Worm (Caenorhabditis elegans) whole organism, mixed stage, embryonic: Measurements from ENCODE around the gene C01G12.13.

Source experiments
- blmp-1 ChIP-seq: fragments of 150-350 bp; optimal IDR thresholded peaks from 2 replicates; lab custom pipeline; 2014; ENCODE audit warnings: missing biosample characterization, missing genetic modification characterization
- elt-1 ChIP-seq: sonication (generic microtip); optimal IDR thresholded peaks from 2 replicates; lab custom pipeline; 2017; ENCODE audit warnings: missing genetic modification characterization, mild to moderate bottlenecking, missing compliant biosample characterization, antibody characterized with exemption, moderate library complexity, borderline replicate concordance; ENCODE audit not compliant: insufficient read depth
- lsy-2 ChIP-seq: fragments of 150-350 bp; optimal IDR thresholded peaks from 2 replicates; lab custom pipeline; 2014; ENCODE audit warnings: missing biosample characterization, missing genetic modification characterization
- nhr-237 ChIP-seq: fragments of 150-350 bp; optimal IDR thresholded peaks from 2 replicates; lab custom pipeline; 2014; ENCODE audit warnings: missing biosample characterization, missing genetic modification characterization
- nhr-28 ChIP-seq: fragments of 150-350 bp; optimal IDR thresholded peaks from 2 replicates; lab custom pipeline; 2014; ENCODE audit warnings: missing biosample characterization, missing genetic modification characterization
- nhr-76 ChIP-seq: sonication (generic microtip); optimal IDR thresholded peaks from 2 replicates; lab custom pipeline; 2017; ENCODE audit warnings: missing biosample characterization, missing genetic modification characterization
- pha-4 ChIP-seq: fragments of 150-350 bp; optimal IDR thresholded peaks from 2 replicates; lab custom pipeline; 2018; ENCODE audit warnings: missing biosample characterization, missing genetic modification reagents, missing genetic modification characterization
- sem-2 ChIP-seq: fragments of 200-800 bp; sonication (Bioruptor generic); optimal IDR thresholded peaks from 2 replicates; lab custom pipeline; 2018; ENCODE audit warnings: mild to moderate bottlenecking, missing genetic modification characterization, missing compliant biosample characterization
- snpc-4 ChIP-seq: fragments of 150-350 bp; optimal IDR thresholded peaks from 2 replicates; lab custom pipeline; 2014; ENCODE audit warnings: missing biosample characterization, missing genetic modification characterization
- unc-39 ChIP-seq: fragments of 150-350 bp; optimal IDR thresholded peaks from 2 replicates; lab custom pipeline; 2014; ENCODE audit warnings: missing biosample characterization, missing genetic modification characterization
- unc-62 ChIP-seq: fragments of 150-350 bp; optimal IDR thresholded peaks from 2 replicates; lab custom pipeline; 2014; ENCODE audit warnings: missing biosample characterization, missing genetic modification reagents, missing genetic modification characterization
- ztf-11 ChIP-seq: fragments of 150-350 bp; optimal IDR thresholded peaks from 2 replicates; lab custom pipeline; 2014; ENCODE audit warnings: missing biosample characterization, missing genetic modification characterization

DNA sequence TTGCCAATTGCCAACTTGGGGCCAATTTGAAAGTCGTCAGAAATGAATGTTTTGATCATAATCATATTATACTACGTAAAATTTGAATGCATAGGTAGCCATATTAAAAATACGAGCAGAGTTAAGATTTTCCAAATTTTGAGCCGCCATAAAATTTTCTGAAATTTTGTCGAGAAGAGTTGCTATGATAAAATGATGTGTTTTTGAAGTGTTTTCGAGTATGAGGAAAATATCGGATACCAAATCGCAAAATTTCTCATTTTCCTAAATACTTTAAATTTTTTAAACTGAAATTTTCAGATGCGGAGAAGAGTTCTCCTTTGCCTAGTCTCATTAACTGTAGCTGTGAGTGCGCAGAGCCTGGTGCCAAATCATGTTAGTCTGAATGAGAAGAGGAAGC, 50.8 kb downstream of the C01G12.13 start, which contains the start of gene tag-297:
- no peak for TF ChIP-seq ztf-11 (tag; lab: Kevin White, UChicago)
- no peak for TF ChIP-seq sem-2 (GFP tag; lab: Kevin White, UChicago)
- TF ChIP-seq blmp-1 (tag; lab: Kevin White, UChicago) = no peak
- TF ChIP-seq nhr-28 (tag; lab: Kevin White, UChicago) = no peak
- no peak for TF ChIP-seq unc-62 (GFP tag; lab: Kevin White, UChicago)
- TF ChIP-seq nhr-237 (tag; lab: Kevin White, UChicago) = no peak
- no peak for TF ChIP-seq unc-39 (tag; lab: Kevin White, UChicago)
- no peak for TF ChIP-seq elt-1 (tag; lab: Kevin White, UChicago)
- TF ChIP-seq lsy-2 (tag; lab: Kevin White, UChicago) = no peak
- TF ChIP-seq snpc-4 (tag; lab: Kevin White, UChicago) = no peak
- no peak for TF ChIP-seq pha-4 (tag; lab: Kevin White, UChicago)
- no peak for TF ChIP-seq nhr-76 (tag; lab: Kevin White, UChicago)
